Worm (Caenorhabditis elegans): ENCODE results near the gene K11E4.1.

The K11E4.1 gene

DNA sequence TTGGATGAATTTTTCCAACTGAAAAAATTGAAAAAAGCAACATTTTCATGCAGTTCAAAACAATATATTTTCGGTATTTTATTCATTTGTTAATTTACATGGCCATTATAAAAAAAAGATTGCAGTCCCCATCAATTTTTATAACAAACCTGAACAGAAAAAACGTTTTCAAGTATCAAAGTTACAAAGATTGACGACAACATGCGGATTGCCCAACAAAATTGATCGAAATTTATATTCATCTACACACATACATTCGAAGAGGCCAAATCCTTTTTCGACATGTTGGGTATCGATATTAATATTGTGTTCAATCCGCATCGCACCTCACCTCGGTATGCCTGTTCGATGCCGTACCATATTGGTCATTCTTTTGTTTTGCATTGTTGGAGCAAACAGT is at the start of gene K11E4.1:
TSS of gene K11E4.1 (plus strand) at position 301 of the 400 bp plus-strand sequence.
- no peak for TF ChIP-seq unc-130 (GFP tag; optimal IDR thresholded peaks at IDR 0.05)

DNA sequence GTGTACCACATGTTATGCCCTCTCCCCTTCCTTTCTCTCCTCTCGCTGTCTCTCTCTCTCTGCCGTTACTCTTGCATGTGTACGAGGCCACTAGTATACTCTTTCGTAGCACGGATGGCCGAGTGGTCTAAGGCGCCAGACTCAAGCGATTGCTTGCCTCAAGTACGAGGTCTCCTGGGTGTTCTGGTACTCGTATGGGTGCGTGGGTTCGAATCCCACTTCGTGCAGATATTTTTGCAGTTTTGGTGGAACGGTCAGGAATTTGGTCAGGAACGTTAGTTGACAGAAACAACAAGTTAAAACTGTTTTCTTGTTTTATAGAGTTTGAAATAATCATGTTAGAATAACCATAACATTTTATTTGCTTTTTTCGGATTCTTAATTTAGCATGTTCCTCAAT is 48.5 kb upstream of the K11E4.1 start:
- 0 out of 2 replicates have a peak, but pooled peaks have one; percentile 86 for TF ChIP-seq F37B4.10 (GFP tag; IDR thresholded peaks at IDR 0.05)
- 0 out of 2 replicates have a peak, but pooled peaks have one; percentile 26 for TF ChIP-seq F33H1.4 (GFP tag; IDR thresholded peaks at IDR 0.05)
- peak; percentile 89 for TF ChIP-seq B0336.3 (GFP tag; IDR thresholded peaks at IDR 0.05)
- TF ChIP-seq fkh-3 (tag; optimal IDR thresholded peaks at IDR 0.05), result peak; percentile 97
- no peak for TF ChIP-seq nfya-2 (GFP tag; IDR thresholded peaks at IDR 0.05)
- peak; percentile 89 for TF ChIP-seq T07F8.4 (tag; optimal IDR thresholded peaks at IDR 0.05)
- TF ChIP-seq mcd-1 (GFP tag; IDR thresholded peaks at IDR 0.05), result peak; percentile 76
- TF ChIP-seq ztf-26 (tag; optimal IDR thresholded peaks at IDR 0.05), result peak; percentile 89
- TF ChIP-seq rcor-1 (GFP tag; IDR thresholded peaks at IDR 0.05), result peak; percentile 94
- peak; percentile 96 for TF ChIP-seq ets-4 (GFP tag; optimal IDR thresholded peaks at IDR 0.05)
- peak; percentile 92 for TF ChIP-seq ztf-25 (GFP tag; IDR thresholded peaks at IDR 0.05)
- TF ChIP-seq Y67H2A.10 (GFP tag; conservative IDR thresholded peaks at IDR 0.05), result 0 out of 2 replicates have a peak, but pooled peaks have one; percentile 54
- TF ChIP-seq ceh-40 (GFP tag; IDR thresholded peaks at IDR 0.05), result peak; percentile 93
- TF ChIP-seq snpc-4 (GFP tag; optimal IDR thresholded peaks at IDR 0.05), result peak; percentile 85
- peak in 3 of 4 experiments; percentile 82 to 87 (median 84) for TF ChIP-seq snpc-4 (tag; optimal IDR thresholded peaks at IDR 0.05)
- 0 out of 2 replicates have a peak, but pooled peaks have one; percentile 86 for TF ChIP-seq lag-1 (GFP tag; IDR thresholded peaks at IDR 0.05)
- TF ChIP-seq bed-2 (GFP tag; IDR thresholded peaks at IDR 0.05), result peak; percentile 65; the same call in 1 of the 2 replicates
- peak; percentile 77; the same call in 1 of the 2 replicates for TF ChIP-seq madf-6 (GFP tag; IDR thresholded peaks at IDR 0.05)
- peak; percentile 88 for TF ChIP-seq gei-17 (GFP tag; optimal IDR thresholded peaks at IDR 0.05)
- peak; percentile 93 for TF ChIP-seq lin-40 (tag; optimal IDR thresholded peaks at IDR 0.05)
- peak; percentile 73 for TF ChIP-seq lsy-27 (tag; optimal IDR thresholded peaks at IDR 0.05; ENCODE audit: borderline replicate concordance, insufficient read depth)
- TF ChIP-seq snpc-1.1 (tag; optimal IDR thresholded peaks at IDR 0.05; ENCODE audit: insufficient read depth), result peak; percentile 74
- TF ChIP-seq F55B11.4 (tag; optimal IDR thresholded peaks at IDR 0.05; ENCODE audit: borderline replicate concordance, insufficient read depth), result no peak
- TF ChIP-seq ceh-100 (GFP tag; IDR thresholded peaks at IDR 0.05), result peak; percentile 78
- TF ChIP-seq C17E4.6 (GFP tag; IDR thresholded peaks at IDR 0.05), result peak; percentile 71; the same call in 1 of the 2 replicates
- TF ChIP-seq attf-3 (GFP tag; conservative IDR thresholded peaks at IDR 0.05), result peak; percentile 56
- peak; percentile 92 for TF ChIP-seq ekl-4 (GFP tag; IDR thresholded peaks at IDR 0.05)
- peak; percentile 89 for TF ChIP-seq attf-5 (GFP tag; optimal IDR thresholded peaks at IDR 0.05)
- TF ChIP-seq tlf-1 (GFP tag; optimal IDR thresholded peaks at IDR 0.05), result peak; percentile 81
- TF ChIP-seq lin-26 (GFP tag; IDR thresholded peaks at IDR 0.05), result peak; percentile 99
- TF ChIP-seq nfyb-1 (GFP tag; IDR thresholded peaks at IDR 0.05), result peak; percentile 96
- TF ChIP-seq nfya-1 (tag; optimal IDR thresholded peaks at IDR 0.05; ENCODE audit: borderline replicate concordance, insufficient read depth), result no peak
- peak; percentile 64; the same call in 1 of the 2 replicates for TF ChIP-seq aptf-2 (GFP tag; conservative IDR thresholded peaks at IDR 0.05)
- TF ChIP-seq B0261.1 (tag; optimal IDR thresholded peaks at IDR 0.05), result peak; percentile 99
- TF ChIP-seq hsf-1 (GFP tag; IDR thresholded peaks at IDR 0.05), result 0 out of 2 replicates have a peak, but pooled peaks have one; percentile 63
- peak; percentile 79 for TF ChIP-seq nhr-27 (tag; optimal IDR thresholded peaks at IDR 0.05)
- peak; percentile 97 for TF ChIP-seq cebp-2 (GFP tag; IDR thresholded peaks at IDR 0.05)
- peak; percentile 86 for TF ChIP-seq snpc-3.4 (tag; optimal IDR thresholded peaks at IDR 0.05)
- peak; percentile 95; the same call in 1 of the 2 replicates for TF ChIP-seq ztf-6 (GFP tag; IDR thresholded peaks at IDR 0.05)
- TF ChIP-seq rec-8 (tag; optimal IDR thresholded peaks at IDR 0.05), result peak; percentile 95
- no peak for TF ChIP-seq ceh-91 (GFP tag; IDR thresholded peaks at IDR 0.05)
- TF ChIP-seq T26A5.8 (tag; optimal IDR thresholded peaks at IDR 0.05), result peak; percentile 94
- TF ChIP-seq nhr-80 (tag; optimal IDR thresholded peaks at IDR 0.05), result peak; percentile 60
- TF ChIP-seq Y53G8AR.9 (GFP tag; conservative IDR thresholded peaks at IDR 0.05), result peak; percentile 74; the same call in 1 of the 2 replicates

Measured in whole organism, young adult.